Worm (Caenorhabditis elegans): ENCODE measurements around the gene F53B7.4.

ce11 chrV:10953471-10954155 lies 48.7 kb downstream of the F53B7.4 start:
- TF ChIP-seq mdl-1 (tag; optimal IDR thresholded peaks at IDR 0.05) (no peak), pqm-1 (tag; optimal IDR thresholded peaks at IDR 0.05) (no peak), nhr-12 (tag; optimal IDR thresholded peaks at IDR 0.05) (no peak), lin-39 (tag; optimal IDR thresholded peaks at IDR 0.05) (no peak), nhr-47 (tag; optimal IDR thresholded peaks at IDR 0.05) (peak; percentile 47), nhr-85 (tag) (peak; percentile 51), lin-15B (tag; optimal IDR thresholded peaks at IDR 0.05) (no peak), nhr-90 (tag; optimal IDR thresholded peaks at IDR 0.05; ENCODE audit: poor library complexity) (peak; percentile 34), ama-1 (optimal IDR thresholded peaks at IDR 0.05) (no peak)

All from whole organism, L1 larva.